Fruit fly (Drosophila melanogaster): ENCODE data around the gene CG14275.

The CG14275 gene

DNA sequence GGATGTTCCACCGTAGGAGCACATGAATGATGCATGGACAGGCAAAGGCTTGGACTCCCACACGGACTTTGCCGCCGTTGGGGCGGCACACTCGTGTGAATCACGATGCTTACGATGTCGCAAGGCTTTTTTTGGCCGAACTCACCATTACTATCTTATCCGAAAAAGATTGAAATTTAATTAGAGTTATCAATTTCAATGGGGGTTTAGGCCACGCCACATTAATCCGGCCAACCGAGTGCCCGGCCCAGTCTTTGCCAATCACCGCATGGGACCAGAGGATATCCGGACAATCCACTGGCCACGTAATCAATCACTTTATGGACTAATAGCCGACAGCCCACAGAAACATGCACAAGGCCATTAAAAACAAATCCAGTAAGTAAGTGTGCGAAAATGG lies 45.0 kb downstream of the CG14275 start:
- TF ChIP-seq pfk (GFP tag; optimal IDR thresholded peaks at IDR 0.05) (no peak), lab (GFP tag; optimal IDR thresholded peaks at IDR 0.05) (peak; percentile 20), fd3F (GFP tag; optimal IDR thresholded peaks at IDR 0.05) (no peak), CG6854 (GFP tag; optimal IDR thresholded peaks at IDR 0.05) (no peak), chif (GFP tag; optimal IDR thresholded peaks at IDR 0.05) (no peak), repo (GFP tag; optimal IDR thresholded peaks at IDR 0.05) (no peak), sens (GFP tag) (no peak), zfh1 (GFP tag; IDR thresholded peaks at IDR 0.05) (no peak), pnt (GFP tag; optimal IDR thresholded peaks at IDR 0.05) (no peak), ken (GFP tag; IDR thresholded peaks at IDR 0.05) (no peak), Abd-B (GFP tag; optimal IDR thresholded peaks at IDR 0.05) (no peak), sug (tag; optimal IDR thresholded peaks at IDR 0.05) (peak; percentile 23), CG16815 (GFP tag; optimal IDR thresholded peaks at IDR 0.05) (no peak), Med (GFP tag) (peak; percentile 64), al (GFP tag; IDR thresholded peaks at IDR 0.05) (no peak), bowl (GFP tag; IDR thresholded peaks at IDR 0.05) (no peak), CG9609 (GFP tag; optimal IDR thresholded peaks at IDR 0.05) (no peak), CG10209 (GFP tag; optimal IDR thresholded peaks at IDR 0.05) (no peak), Ets65A (GFP tag) (peak; percentile 58), CG1832 (GFP tag; optimal IDR thresholded peaks at IDR 0.05) (no peak), CG4730 (GFP tag; IDR thresholded peaks at IDR 0.05) (0 out of 2 replicates have a peak, but pooled peaks have one; percentile 17), aop (GFP tag; IDR thresholded peaks at IDR 0.05) (no peak), CG18619 (GFP tag; optimal IDR thresholded peaks at IDR 0.05) (no peak), p53 (GFP tag; optimal IDR thresholded peaks at IDR 0.05) (no peak), ab (GFP tag; optimal IDR thresholded peaks at IDR 0.05) (no peak), exex (tag; optimal IDR thresholded peaks at IDR 0.05) (peak; percentile 83), zen (tag; optimal IDR thresholded peaks at IDR 0.05) (no peak), CG14014 (GFP tag; IDR thresholded peaks at IDR 0.05) (no peak), mirr (GFP tag; optimal IDR thresholded peaks at IDR 0.05) (peak; percentile 39), Neu2 (GFP tag; optimal IDR thresholded peaks at IDR 0.05; ENCODE audit: borderline replicate concordance) (no peak), sim (GFP tag; IDR thresholded peaks at IDR 0.05) (no peak), sna (GFP tag; IDR thresholded peaks at IDR 0.05; ENCODE audit: partially characterized antibody) (no peak), sima (GFP tag; optimal IDR thresholded peaks at IDR 0.05) (no peak), CG12659 (GFP tag; optimal IDR thresholded peaks at IDR 0.05) (no peak)

DNA sequence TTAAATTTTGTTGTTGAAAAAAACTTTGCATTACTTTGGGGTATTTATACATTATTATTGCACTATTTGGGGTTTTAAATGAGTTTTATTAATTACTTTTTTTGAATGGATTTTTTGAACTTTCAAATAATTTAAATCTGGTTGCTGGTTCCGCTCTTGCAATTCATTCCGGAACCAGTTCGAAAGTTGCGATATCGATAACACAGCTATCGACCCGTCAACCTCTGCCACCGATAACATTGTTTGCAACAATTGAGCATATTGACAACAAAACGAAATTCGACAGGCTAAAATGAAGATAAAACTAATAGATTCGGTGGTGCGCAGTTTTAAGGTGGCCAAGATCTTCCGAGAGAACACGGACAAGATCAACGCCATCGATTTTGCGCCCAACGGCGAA lies 47.0 kb downstream of the CG14275 start, which contains the start of gene Wdr82:
Gene Wdr82 (plus strand): TSS at position 227 of the 400 bp plus-strand sequence.
- TF ChIP-seq E2f2 (GFP tag; IDR thresholded peaks at IDR 0.05) (peak; percentile 88), zen2 (GFP tag; IDR thresholded peaks at IDR 0.05; ENCODE audit: partially characterized antibody) (peak; percentile 84), bbx (GFP tag; IDR thresholded peaks at IDR 0.05; ENCODE audit: partially characterized antibody) (peak; percentile 87), Doc3 (GFP tag; IDR thresholded peaks at IDR 0.05; ENCODE audit: partially characterized antibody) (peak; percentile 37; the same call in 1 of the 3 replicates), amos (GFP tag; IDR thresholded peaks at IDR 0.05; ENCODE audit: partially characterized antibody) (peak; percentile 77), ab (GFP tag; optimal IDR thresholded peaks at IDR 0.05) (no peak), CG13296 (GFP tag; optimal IDR thresholded peaks at IDR 0.05) (no peak), Dll (GFP tag; IDR thresholded peaks at IDR 0.05; ENCODE audit: partially characterized antibody) (peak; percentile 77), HLH4C (GFP tag; IDR thresholded peaks at IDR 0.05; ENCODE audit: partially characterized antibody) (peak; percentile 84), Ada2b (GFP tag; IDR thresholded peaks at IDR 0.05) (no peak), nerfin-2 (GFP tag; IDR thresholded peaks at IDR 0.05; ENCODE audit: partially characterized antibody) (peak; percentile 76; the same call in 1 of the 2 replicates), CG8290 (GFP tag; optimal IDR thresholded peaks at IDR 0.05) (no peak), CG8290 (tag; optimal IDR thresholded peaks at IDR 0.05) (peak in 1 of 2 experiments; percentile 10), Sry-δ (GFP tag; optimal IDR thresholded peaks at IDR 0.05) (peak; percentile 47), CG8281 (tag; optimal IDR thresholded peaks at IDR 0.05) (peak; percentile 63), Dp (GFP tag; optimal IDR thresholded peaks at IDR 0.05) (peak; percentile 84), Sin3A (optimal IDR thresholded peaks at IDR 0.05) (peak; percentile 5), inv (GFP tag; IDR thresholded peaks at IDR 0.05; ENCODE audit: partially characterized antibody) (peak; percentile 36; the same call in 1 of the 2 replicates), unpg (GFP tag; optimal IDR thresholded peaks at IDR 0.05) (no peak), zf30C (GFP tag; optimal IDR thresholded peaks at IDR 0.05) (no peak)

All from whole organism, embryonic.